Worm (Caenorhabditis elegans) whole organism, mixed stage, embryonic: ENCODE data around the gene mapk-15.

Source experiments
- lin-13 ChIP-seq: fragments of 150-350 bp; optimal IDR thresholded peaks from 2 replicates; lab custom pipeline; 2014; ENCODE audit warnings: missing biosample characterization, missing genetic modification characterization
- mab-5 ChIP-seq: fragments of 150-350 bp; optimal IDR thresholded peaks from 2 replicates; lab custom pipeline; 2014; ENCODE audit warnings: missing biosample characterization, missing genetic modification characterization
- nhr-2 ChIP-seq: fragments of 150-350 bp; optimal IDR thresholded peaks from 2 replicates; lab custom pipeline; 2014; ENCODE audit warnings: missing biosample characterization, missing genetic modification characterization
- nhr-28 ChIP-seq: fragments of 150-350 bp; optimal IDR thresholded peaks from 2 replicates; lab custom pipeline; 2014; ENCODE audit warnings: missing biosample characterization, missing genetic modification characterization
- snpc-4 ChIP-seq: fragments of 150-350 bp; optimal IDR thresholded peaks from 2 replicates; lab custom pipeline; 2014; ENCODE audit warnings: missing biosample characterization, missing genetic modification characterization
- unc-62 ChIP-seq: fragments of 150-350 bp; optimal IDR thresholded peaks from 2 replicates; lab custom pipeline; 2014; ENCODE audit warnings: missing biosample characterization, missing genetic modification reagents, missing genetic modification characterization
- ztf-11 ChIP-seq: fragments of 150-350 bp; optimal IDR thresholded peaks from 2 replicates; lab custom pipeline; 2014; ENCODE audit warnings: missing biosample characterization, missing genetic modification characterization

- TF ChIP-seq nhr-2 (tag; lab: Kevin White, UChicago) (no peak), unc-62 (GFP tag; lab: Kevin White, UChicago) (no peak), nhr-28 (tag; lab: Kevin White, UChicago) (no peak), ztf-11 (tag; lab: Kevin White, UChicago) (no peak), snpc-4 (tag; lab: Kevin White, UChicago) (no peak), lin-13 (no peak), mab-5 (tag; lab: Kevin White, UChicago) (no peak)
These were observed 37.2 kb upstream of the mapk-15 start, which contains the start of gene ZK328.6 for ce11 chrIII:6030483-6030882.
